Worm (Caenorhabditis elegans): ENCODE data around the gene smex-2.

Gene smex-2

ce11 chrX:2018211-2018610 lies 21.0 kb downstream of the smex-2 start:
- TF ChIP-seq pbrm-1 (GFP tag; IDR thresholded peaks at IDR 0.05) (no peak), nhr-27 (tag; optimal IDR thresholded peaks at IDR 0.05) (no peak), B0035.1 (tag; optimal IDR thresholded peaks at IDR 0.05) (no peak), mcd-1 (GFP tag; IDR thresholded peaks at IDR 0.05) (no peak), let-607 (tag; optimal IDR thresholded peaks at IDR 0.05) (peak in 1 of 2 experiments; percentile 50), madf-3 (GFP tag; IDR thresholded peaks at IDR 0.05) (no peak), nhr-80 (tag; optimal IDR thresholded peaks at IDR 0.05) (peak; percentile 86), F57C9.4 (tag; optimal IDR thresholded peaks at IDR 0.05) (no peak)

ce11 chrX:2014521-2014920 lies 24.7 kb downstream of the smex-2 start:
- TF ChIP-seq ceh-79 (tag; optimal IDR thresholded peaks at IDR 0.05) (no peak), ztf-22 (GFP tag; optimal IDR thresholded peaks at IDR 0.05) (peak; percentile 29), cebp-1 (GFP tag; IDR thresholded peaks at IDR 0.05) (no peak), cebp-1 (tag; optimal IDR thresholded peaks at IDR 0.05) (peak; percentile 45), dox-1 (GFP tag; IDR thresholded peaks at IDR 0.05) (peak; percentile 60; the same call in 1 of the 2 replicates), ceh-58 (GFP tag; IDR thresholded peaks at IDR 0.05) (no peak), pha-4 (tag; optimal IDR thresholded peaks at IDR 0.05) (peak; percentile 47), nfya-1 (tag; optimal IDR thresholded peaks at IDR 0.05; ENCODE audit: borderline replicate concordance, insufficient read depth) (no peak), nhr-179 (tag; optimal IDR thresholded peaks at IDR 0.05) (no peak), mel-28 (tag; optimal IDR thresholded peaks at IDR 0.05; ENCODE audit: borderline replicate concordance) (no peak), bed-2 (GFP tag; IDR thresholded peaks at IDR 0.05) (no peak), egl-44 (GFP tag; IDR thresholded peaks at IDR 0.05) (0 out of 2 replicates have a peak, but pooled peaks have one; percentile 16), nfya-2 (GFP tag; IDR thresholded peaks at IDR 0.05) (no peak), F33H1.4 (GFP tag; IDR thresholded peaks at IDR 0.05) (no peak), rcor-1 (GFP tag; IDR thresholded peaks at IDR 0.05) (no peak), madf-10 (tag; optimal IDR thresholded peaks at IDR 0.05) (no peak), nhr-27 (tag; optimal IDR thresholded peaks at IDR 0.05) (no peak), F57A8.1 (GFP tag; optimal IDR thresholded peaks at IDR 0.05) (no peak), unc-62 (GFP tag; optimal IDR thresholded peaks at IDR 0.05) (peak; percentile 34), sptf-2 (GFP tag; optimal IDR thresholded peaks at IDR 0.05) (no peak), let-607 (tag; optimal IDR thresholded peaks at IDR 0.05) (peak; percentile 43 to 65), ztf-28 (GFP tag; IDR thresholded peaks at IDR 0.05) (no peak), hlh-12 (tag; optimal IDR thresholded peaks at IDR 0.05) (no peak), K11D2.4 (GFP tag; IDR thresholded peaks at IDR 0.05) (no peak), atf-7 (tag; optimal IDR thresholded peaks at IDR 0.05) (peak; percentile 41), nhr-80 (tag; optimal IDR thresholded peaks at IDR 0.05) (peak; percentile 96), C17E4.6 (GFP tag; IDR thresholded peaks at IDR 0.05) (no peak), lsl-1 (GFP tag; optimal IDR thresholded peaks at IDR 0.05) (no peak)

ce11 chrX:2013912-2014311 lies 25.3 kb downstream of the smex-2 start:
- no peak for TF ChIP-seq F37B4.10 (GFP tag; IDR thresholded peaks at IDR 0.05)
- peak; percentile 84 for TF ChIP-seq unc-62 (GFP tag; optimal IDR thresholded peaks at IDR 0.05)
- TF ChIP-seq attf-6 (GFP tag; IDR thresholded peaks at IDR 0.05) = no peak
- TF ChIP-seq cebp-1 (GFP tag; IDR thresholded peaks at IDR 0.05) = peak; percentile 88
- peak; percentile 95 for TF ChIP-seq cebp-1 (tag; optimal IDR thresholded peaks at IDR 0.05)
- no peak for TF ChIP-seq ccch-3 (GFP tag; optimal IDR thresholded peaks at IDR 0.05)
- no peak for TF ChIP-seq mes-4 (tag; optimal IDR thresholded peaks at IDR 0.05)
